Fruit fly (Drosophila melanogaster) whole organism, embryonic: ENCODE results near the gene CG32333.

Experiments
- CG12071 ChIP-seq: fragments of 200-800 bp; sonication (Bioruptor generic); optimal IDR thresholded peaks from 3 replicates; lab custom pipeline; 2018; ENCODE audit warnings: missing biosample characterization, mild to moderate bottlenecking, missing genetic modification characterization
- CG1233 ChIP-seq: fragments of 200-800 bp; sonication (Bioruptor generic); optimal IDR thresholded peaks from 4 replicates; lab custom pipeline; 2018; ENCODE audit warnings: missing biosample characterization, mild to moderate bottlenecking, missing genetic modification characterization
- CG12942 ChIP-seq: fragments of 200-800 bp; sonication (Bioruptor generic); optimal IDR thresholded peaks from 3 replicates; lab custom pipeline; 2016; ENCODE audit warnings: missing biosample characterization, missing genetic modification characterization
- CG13894 ChIP-seq: fragments of 200-800 bp; sonication (Bioruptor generic); optimal IDR thresholded peaks from 3 replicates; lab custom pipeline; 2018; ENCODE audit warnings: missing biosample characterization, mild to moderate bottlenecking, missing genetic modification characterization, moderate library complexity
- CG14050 ChIP-seq: fragments of 200-800 bp; sonication (Bioruptor generic); IDR thresholded peaks from 3 replicates; pipeline ENCODE4 v1.3.6; 2022; ENCODE audit warnings: missing biosample characterization, missing genetic modification characterization
- CG14441 ChIP-seq: fragments of 200-800 bp; sonication (Bioruptor generic); IDR thresholded peaks from 2 replicates; pipeline ENCODE4 v1.3.6; 2022; ENCODE audit warnings: missing biosample characterization, missing genetic modification characterization
- CG15601 ChIP-seq: fragments of 200-800 bp; sonication (Bioruptor generic); optimal IDR thresholded peaks from 3 replicates; lab custom pipeline; 2019; ENCODE audit warnings: missing biosample characterization, mild to moderate bottlenecking, missing genetic modification characterization, moderate library complexity
- CG1792 ChIP-seq: fragments of 200-800 bp; sonication (Bioruptor generic); optimal IDR thresholded peaks from 2 replicates; lab custom pipeline; 2016; ENCODE audit warnings: missing biosample characterization, missing genetic modification characterization
- CG18764 ChIP-seq: fragments of 200-800 bp; sonication (Bioruptor generic); optimal IDR thresholded peaks from 3 replicates; lab custom pipeline; 2016; ENCODE audit warnings: missing biosample characterization, missing genetic modification characterization
- CG2678 ChIP-seq: fragments of 200-800 bp; sonication (Bioruptor generic); optimal IDR thresholded peaks from 3 replicates; lab custom pipeline; 2019; ENCODE audit warnings: missing biosample characterization, mild to moderate bottlenecking, missing genetic modification characterization, moderate library complexity
- CG30020 ChIP-seq: fragments of 200-800 bp; optimal IDR thresholded peaks from 2 replicates; lab custom pipeline; 2019; ENCODE audit warnings: missing biosample characterization, mild to moderate bottlenecking, missing genetic modification characterization, moderate library complexity
- CG31224 ChIP-seq: fragments of 200-800 bp; sonication (Bioruptor generic); IDR thresholded peaks from 2 replicates; pipeline ENCODE4 v1.3.6; 2022; ENCODE audit warnings: missing biosample characterization, missing genetic modification characterization
- CG3726 ChIP-seq: fragments of 200-800 bp; sonication (Bioruptor generic); IDR thresholded peaks from 3 replicates; pipeline ENCODE4, ENCODE4 v1.3.6; 2022; ENCODE audit warnings: missing biosample characterization, missing genetic modification characterization
- CG6689 ChIP-seq: fragments of 200-800 bp; sonication (Bioruptor generic); IDR thresholded peaks from 2 replicates; pipeline ENCODE4 v1.3.6; 2022; ENCODE audit warnings: missing biosample characterization, missing genetic modification characterization
- CG7357 ChIP-seq: fragments of 200-800 bp; sonication (Bioruptor generic); IDR thresholded peaks from 3 replicates; pipeline ENCODE4 v1.3.6; 2022; ENCODE audit warnings: missing biosample characterization, missing genetic modification characterization
- CG7786 ChIP-seq: fragments of 200-800 bp; sonication (Bioruptor generic); optimal IDR thresholded peaks from 2 replicates; lab custom pipeline; 2016; ENCODE audit warnings: missing biosample characterization, missing genetic modification characterization
- CG8478 ChIP-seq: fragments of >200 bp; optimal IDR thresholded peaks from 2 replicates; lab custom pipeline; 2018
- Chrac-16 ChIP-seq: fragments of 200-800 bp; sonication (Bioruptor generic); optimal IDR thresholded peaks from 3 replicates; lab custom pipeline; 2016; ENCODE audit warnings: missing biosample characterization, missing genetic modification characterization
- Dll ChIP-seq: fragments of 200-800 bp; sonication (Bioruptor generic); IDR thresholded peaks from 4 replicates; pipeline ENCODE4 v1.3.6; 2022; ENCODE audit warnings: missing biosample characterization, missing genetic modification characterization; ENCODE audit not compliant: partially characterized antibody
- Drgx ChIP-seq: fragments of 200-800 bp; sonication (Bioruptor generic); IDR thresholded peaks from 2 replicates; pipeline ENCODE4 v1.3.6; 2022; ENCODE audit warnings: missing biosample characterization, missing genetic modification characterization
- Fer1 ChIP-seq: fragments of 200-800 bp; sonication (Bioruptor generic); optimal IDR thresholded peaks from 2 replicates; lab custom pipeline; 2017; ENCODE audit warnings: missing biosample characterization, mild to moderate bottlenecking, missing genetic modification characterization
- H15 ChIP-seq: fragments of 200-800 bp; sonication (Bioruptor generic); IDR thresholded peaks from 3 replicates; pipeline ENCODE4 v1.3.6; 2022; ENCODE audit warnings: missing biosample characterization, missing genetic modification characterization
- H2.0 ChIP-seq: fragments of 200-800 bp; sonication (Bioruptor generic); IDR thresholded peaks from 2 replicates; pipeline ENCODE4 v1.3.6; 2022; ENCODE audit warnings: missing biosample characterization, missing genetic modification characterization
- HmgD ChIP-seq: fragments of 200-800 bp; sonication (Bioruptor generic); optimal IDR thresholded peaks from 3 replicates; lab custom pipeline; 2016; ENCODE audit warnings: missing biosample characterization, missing genetic modification characterization
- Hmr ChIP-seq: fragments of 200-800 bp; sonication (Bioruptor generic); optimal IDR thresholded peaks from 3 replicates; lab custom pipeline; 2017; ENCODE audit warnings: mild to moderate bottlenecking, missing biosample characterization, missing genetic modification reagents, missing genetic modification characterization
- MTF-1 ChIP-seq: fragments of 200-800 bp; sonication (Bioruptor generic); optimal IDR thresholded peaks from 2 replicates; lab custom pipeline; 2018; ENCODE audit warnings: missing biosample characterization, mild to moderate bottlenecking, missing genetic modification characterization, borderline replicate concordance
- Med ChIP-seq: fragments of 200-800 bp; sonication (Bioruptor generic); peaks from one replicate; lab custom pipeline; 2016; ENCODE audit warnings: missing biosample characterization, missing genetic modification characterization, mild to moderate bottlenecking, inconsistent platforms, moderate library complexity
- Sox100B ChIP-seq: fragments of 200-800 bp; sonication (Bioruptor generic); optimal IDR thresholded peaks from 3 replicates; lab custom pipeline; 2018; ENCODE audit warnings: missing biosample characterization, mild to moderate bottlenecking, missing genetic modification characterization
- Sox102F ChIP-seq: fragments of 200-800 bp; sonication (Bioruptor generic); optimal IDR thresholded peaks from 2 replicates; lab custom pipeline; 2018; ENCODE audit warnings: missing biosample characterization, mild to moderate bottlenecking, missing genetic modification characterization, moderate library complexity
- Xbp1 ChIP-seq: fragments of 200-800 bp; sonication (Bioruptor generic); optimal IDR thresholded peaks from 3 replicates; lab custom pipeline; 2016; ENCODE audit warnings: missing biosample characterization, mild to moderate bottlenecking, missing genetic modification characterization
- ase ChIP-seq: fragments of 200-800 bp; sonication (Bioruptor generic); IDR thresholded peaks from 3 replicates; pipeline ENCODE4 v1.3.6; 2022; ENCODE audit warnings: missing biosample characterization, missing genetic modification characterization
- bcd ChIP-seq: fragments of 200-800 bp; sonication (Bioruptor generic); optimal IDR thresholded peaks from 2 replicates; lab custom pipeline; 2017; ENCODE audit warnings: missing biosample characterization, mild to moderate bottlenecking, missing genetic modification characterization
- chif ChIP-seq, 2 experiments: fragments of 200-800 bp; sonication (Bioruptor generic); optimal IDR thresholded peaks; 3 replicates each; lab custom pipeline; 2016; ENCODE audit warnings: missing biosample characterization in 2 of 2, missing genetic modification characterization in 2 of 2
- croc ChIP-seq: fragments of 200-800 bp; sonication (Bioruptor generic); conservative IDR thresholded peaks from 3 replicates; pipeline ENCODE4 v1.3.6; 2022; ENCODE audit warnings: missing biosample characterization, missing genetic modification characterization
- en ChIP-seq: fragments of 200-800 bp; sonication (Bioruptor generic); optimal IDR thresholded peaks from 2 replicates; lab custom pipeline; 2016; ENCODE audit warnings: missing biosample characterization, missing genetic modification characterization
- gsb ChIP-seq: fragments of 200-800 bp; sonication (Bioruptor generic); IDR thresholded peaks from 2 replicates; pipeline ENCODE4 v1.3.6; 2022; ENCODE audit warnings: missing biosample characterization, missing genetic modification characterization
- jumu ChIP-seq: fragments of 200-800 bp; sonication (Bioruptor generic); optimal IDR thresholded peaks from 3 replicates; lab custom pipeline; 2016; ENCODE audit warnings: missing biosample characterization, missing genetic modification characterization
- knrl ChIP-seq: fragments of 200-800 bp; sonication (Bioruptor generic); IDR thresholded peaks from 3 replicates; pipeline ENCODE4 v1.3.6; 2022; ENCODE audit warnings: missing biosample characterization, missing genetic modification characterization; ENCODE audit not compliant: partially characterized antibody
- lov ChIP-seq, 2 experiments: fragments of 200-800 bp in 1 of 2; fragments of >200 bp in 1 of 2; sonication (Bioruptor generic) in 1 of 2; IDR thresholded peaks in 1 of 2; optimal IDR thresholded peaks in 1 of 2; 2 replicates in 1 of 2; 3 replicates in 1 of 2; pipeline versions ENCODE4 v1.3.6 to Lab custom; 2017 to 2022; ENCODE audit warnings: missing biosample characterization in 1 of 2, missing genetic modification characterization in 1 of 2
- mam ChIP-seq: fragments of 200-800 bp; sonication (Bioruptor generic); optimal IDR thresholded peaks from 3 replicates; lab custom pipeline; 2016; ENCODE audit warnings: missing biosample characterization, missing genetic modification characterization
- otp ChIP-seq: fragments of 200-800 bp; sonication (Bioruptor generic); IDR thresholded peaks from 3 replicates; pipeline ENCODE4, ENCODE4 v1.3.6; 2022; ENCODE audit warnings: missing biosample characterization, missing genetic modification characterization
- pita ChIP-seq: fragments of 200-800 bp; sonication (Bioruptor generic); optimal IDR thresholded peaks from 2 replicates; lab custom pipeline; 2017; ENCODE audit warnings: missing biosample characterization, mild to moderate bottlenecking, missing genetic modification characterization
- pnt ChIP-seq: fragments of 200-800 bp; sonication (Bioruptor generic); optimal IDR thresholded peaks from 3 replicates; lab custom pipeline; 2016; ENCODE audit warnings: missing biosample characterization, missing genetic modification characterization
- repo ChIP-seq: fragments of 200-800 bp; sonication (Bioruptor generic); optimal IDR thresholded peaks from 2 replicates; lab custom pipeline; 2016; ENCODE audit warnings: missing biosample characterization, missing genetic modification characterization
- salm ChIP-seq: fragments of 200-800 bp; sonication (Bioruptor generic); optimal IDR thresholded peaks from 2 replicates; lab custom pipeline; 2018; ENCODE audit warnings: missing biosample characterization, mild to moderate bottlenecking, missing genetic modification characterization
- scrt ChIP-seq: fragments of 200-800 bp; sonication (Bioruptor generic); optimal IDR thresholded peaks from 2 replicates; lab custom pipeline; 2018; ENCODE audit warnings: missing biosample characterization, mild to moderate bottlenecking, missing genetic modification characterization, moderate library complexity
- stc ChIP-seq: fragments of 200-800 bp; sonication (Bioruptor generic); IDR thresholded peaks from 2 replicates; pipeline ENCODE4 v1.3.6; 2022; ENCODE audit warnings: missing biosample characterization, missing genetic modification characterization
- tgo ChIP-seq: fragments of 200-800 bp; sonication (Bioruptor generic); IDR thresholded peaks from 3 replicates; pipeline ENCODE4 v1.3.6; 2022; ENCODE audit warnings: missing biosample characterization, missing genetic modification characterization
- ttk ChIP-seq: fragments of 200-800 bp; sonication (Bioruptor generic); IDR thresholded peaks from 2 replicates; pipeline ENCODE4 v2.1.2; 2022; ENCODE audit warnings: missing biosample characterization, missing genetic modification characterization
- tup ChIP-seq: fragments of 200-800 bp; sonication (Bioruptor generic); optimal IDR thresholded peaks from 2 replicates; lab custom pipeline; 2016; ENCODE audit warnings: missing biosample characterization, mild to moderate bottlenecking, missing genetic modification characterization, moderate library complexity
- yki ChIP-seq: fragments of >200 bp; optimal IDR thresholded peaks from 3 replicates; lab custom pipeline; 2018

The CG32333 gene

DNA sequence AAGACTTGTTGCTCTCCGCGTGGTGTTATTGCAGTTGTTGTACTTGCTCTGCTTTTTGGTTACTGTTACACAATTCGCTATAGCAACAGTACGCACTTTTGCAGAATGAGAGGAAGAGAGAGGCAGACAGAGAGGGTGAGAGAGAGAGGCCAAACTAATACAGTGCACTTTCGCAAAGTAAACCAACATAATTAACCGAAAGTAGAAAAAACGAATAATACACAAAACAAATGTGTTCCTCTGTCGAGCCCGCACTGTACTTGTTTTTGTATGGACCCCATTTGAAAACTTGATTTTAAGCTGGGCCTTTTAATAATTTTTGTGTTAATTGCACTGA is 59.6 kb downstream of the CG32333 start (continued):
- TF ChIP-seq repo (GFP tag; lab: Kevin White, UChicago) (no peak), CG14050 (peak; percentile 38; the same call in 2 of the 3 replicates), CG7357 (GFP tag; lab: Robert Waterston, UW) (no peak), CG3726 (no peak), CG6689 (peak; percentile 58), salm (no peak), ase (GFP tag; lab: Robert Waterston, UW) (peak; percentile 27; the same call in 1 of the 3 replicates), CG30020 (no peak), CG14441 (GFP tag; lab: Robert Waterston, UW) (peak; percentile 70), CG18764 (GFP tag; lab: Kevin White, UChicago) (no peak), Xbp1 (GFP tag; lab: Kevin White, UChicago) (peak; percentile 43), lov (optimal IDR thresholded peaks at IDR 0.05; lab: Kevin White, UChicago) (no peak), lov (GFP tag; IDR thresholded peaks at IDR 0.05; lab: Robert Waterston, UW) (0 out of 3 replicates have a peak, but pooled peaks have one; percentile 27), Sox100B (GFP tag; lab: Kevin White, UChicago) (no peak), scrt (GFP tag; lab: Kevin White, UChicago) (peak; percentile 93), jumu (GFP tag; lab: Kevin White, UChicago) (peak; percentile 38), MTF-1 (GFP tag; lab: Kevin White, UChicago) (no peak), Sox102F (GFP tag; lab: Kevin White, UChicago) (peak; percentile 19), stc (GFP tag; lab: Robert Waterston, UW) (peak; percentile 61), mam (GFP tag; lab: Kevin White, UChicago) (peak; percentile 56), CG13894 (tag; lab: Kevin White, UChicago) (peak; percentile 19), HmgD (no peak), CG1233 (no peak), pita (GFP tag; lab: Kevin White, UChicago) (no peak), tup (no peak), gsb (0 out of 2 replicates have a peak, but pooled peaks have one; percentile 32), CG15601 (tag; lab: Kevin White, UChicago) (no peak), Fer1 (GFP tag; lab: Kevin White, UChicago) (peak; percentile 66), CG31224 (GFP tag; lab: Robert Waterston, UW) (peak; percentile 54), Chrac-16 (GFP tag; lab: Kevin White, UChicago) (no peak), yki (no peak), H2.0 (GFP tag; lab: Robert Waterston, UW) (peak; percentile 55), CG12071 (peak; percentile 58), Dll (GFP tag; lab: Robert Waterston, UW) (no peak), en (GFP tag; lab: Kevin White, UChicago) (no peak), bcd (GFP tag; lab: Kevin White, UChicago) (no peak), otp (GFP tag; lab: Robert Waterston, UW) (no peak), pnt (GFP tag; lab: Kevin White, UChicago) (peak; percentile 37), tgo (GFP tag; lab: Robert Waterston, UW) (peak; percentile 52; the same call in 2 of the 3 replicates), CG1792 (GFP tag; lab: Kevin White, UChicago) (no peak), H15 (GFP tag; lab: Robert Waterston, UW) (peak; percentile 59; the same call in 1 of the 3 replicates), CG12942 (GFP tag; lab: Kevin White, UChicago) (no peak), Drgx (GFP tag; lab: Robert Waterston, UW) (peak; percentile 90), Hmr (GFP tag; lab: Kevin White, UChicago) (peak; percentile 67), Med (GFP tag; lab: Kevin White, UChicago) (peak; percentile 94), CG2678 (peak; percentile 39), chif (GFP tag; optimal IDR thresholded peaks at IDR 0.05; lab: Kevin White, UChicago) (no peak), CG8478 (no peak), ttk (peak; percentile 60), croc (GFP tag; lab: Robert Waterston, UW) (no peak), CG7786 (peak; percentile 49), knrl (no peak)
- TF ChIP-seq, all 482 proteins: peak for 165
